Worm (Caenorhabditis elegans) whole organism, L1 larva: ENCODE results near the gene ipla-6.
"Not testable (repeated sequence)": the region's sequence is repeated elsewhere in the genome, so short reads cannot be mapped to it uniquely, and the experiment has no call there.

Experiments
- C04F5.9 ChIP-seq: sonication (generic microtip); optimal IDR thresholded peaks from 2 replicates; lab custom pipeline; 2016; ENCODE audit warnings: missing genetic modification characterization, missing compliant biosample characterization
- C34B4.2 ChIP-seq: sonication (generic microtip); optimal IDR thresholded peaks from 2 replicates; lab custom pipeline; 2017; ENCODE audit warnings: mild to moderate bottlenecking, missing genetic modification characterization, missing compliant biosample characterization
- ceh-82 ChIP-seq, 3 experiments: fragments of 150-350 bp in 1 of 3; sonication (generic microtip) in 2 of 3; optimal IDR thresholded peaks; 2 replicates each; lab custom pipeline; 2014 to 2017; ENCODE audit warnings: missing biosample characterization in 3 of 3, missing genetic modification characterization in 3 of 3
- ceh-88 ChIP-seq: fragments of 200-800 bp; sonication (Bioruptor generic); IDR thresholded peaks from 2 replicates; pipeline ENCODE4 v1.3.6; 2022; ENCODE audit warnings: missing genetic modification characterization, missing compliant biosample characterization
- dsc-1 ChIP-seq: sonication (generic microtip); optimal IDR thresholded peaks from 2 replicates; lab custom pipeline; 2016; ENCODE audit warnings: mild to moderate bottlenecking, missing genetic modification characterization, missing compliant biosample characterization
- efl-1 ChIP-seq, 4 experiments: fragments of 150-350 bp; optimal IDR thresholded peaks in 3 of 4; peaks in 1 of 4; 1 replicate in 1 of 4; 2 replicates in 3 of 4; lab custom pipeline; 2014; ENCODE audit warnings: missing biosample characterization in 2 of 4, missing genetic modification characterization in 2 of 4, missing genetic modification reagents in 2 of 4
- egl-27 ChIP-seq, 2 experiments: fragments of 150-350 bp in 1 of 2; sonication (generic microtip); optimal IDR thresholded peaks; 3 replicates each; lab custom pipeline; 2017 to 2018; ENCODE audit warnings: missing biosample characterization in 2 of 2, missing genetic modification characterization in 2 of 2, missing genetic modification reagents in 2 of 2
- elt-3 ChIP-seq, 6 experiments: fragments of 150-350 bp in 1 of 6; sonication (generic microtip); optimal IDR thresholded peaks; 2 replicates each; lab custom pipeline; 2017 to 2018; ENCODE audit warnings: missing biosample characterization in 6 of 6, missing genetic modification characterization in 6 of 6, inconsistent platforms in 1 of 6
- ets-5 ChIP-seq: fragments of 200-800 bp; sonication (Bioruptor generic); IDR thresholded peaks from 2 replicates; pipeline ENCODE4 v1.3.6; 2022; ENCODE audit warnings: missing genetic modification characterization, missing compliant biosample characterization
- fkh-10 ChIP-seq: sonication (generic microtip); optimal IDR thresholded peaks from 2 replicates; lab custom pipeline; 2017; ENCODE audit warnings: missing biosample characterization, missing genetic modification reagents, missing genetic modification characterization
- fkh-8 ChIP-seq: sonication (generic microtip); optimal IDR thresholded peaks from 2 replicates; lab custom pipeline; 2016; ENCODE audit warnings: mild to moderate bottlenecking, missing genetic modification characterization, missing compliant biosample characterization
- fos-1 ChIP-seq: fragments of 150-350 bp; optimal IDR thresholded peaks from 2 replicates; lab custom pipeline; 2014; ENCODE audit warnings: missing biosample characterization, missing genetic modification characterization
- hlh-17 ChIP-seq: fragments of 200-800 bp; sonication (Bioruptor generic); optimal IDR thresholded peaks from 2 replicates; lab custom pipeline; 2018; ENCODE audit warnings: missing genetic modification characterization, mild to moderate bottlenecking, missing compliant biosample characterization, moderate library complexity, borderline replicate concordance
- hlh-4 ChIP-seq: sonication (generic microtip); optimal IDR thresholded peaks from 2 replicates; lab custom pipeline; 2016; ENCODE audit warnings: mild to moderate bottlenecking, missing genetic modification characterization, missing compliant biosample characterization
- hpl-2 ChIP-seq: fragments of 150-350 bp; optimal IDR thresholded peaks from 2 replicates; lab custom pipeline; 2014; ENCODE audit warnings: missing biosample characterization, missing genetic modification reagents, missing genetic modification characterization
- lin-14 ChIP-seq: fragments of 200-800 bp; sonication (Bioruptor generic); optimal IDR thresholded peaks from 2 replicates; lab custom pipeline; 2018; ENCODE audit warnings: mild to moderate bottlenecking, missing genetic modification characterization, moderate library complexity, missing compliant biosample characterization
- lin-15B ChIP-seq: fragments of 150-350 bp; sonication (generic microtip); optimal IDR thresholded peaks from 3 replicates; lab custom pipeline; 2014; ENCODE audit warnings: missing biosample characterization, missing genetic modification characterization
- lin-39 ChIP-seq: fragments of 150-350 bp; optimal IDR thresholded peaks from 2 replicates; lab custom pipeline; 2014; ENCODE audit warnings: missing biosample characterization, missing genetic modification reagents, missing genetic modification characterization
- lsy-2 ChIP-seq, 2 experiments: fragments of 150-350 bp; optimal IDR thresholded peaks; 2 replicates each; lab custom pipeline; 2014; ENCODE audit warnings: missing biosample characterization in 2 of 2, missing genetic modification characterization in 2 of 2
- mef-2 ChIP-seq: fragments of 150-350 bp; optimal IDR thresholded peaks from 2 replicates; lab custom pipeline; 2014; ENCODE audit warnings: missing biosample characterization, missing genetic modification characterization
- nhr-11 ChIP-seq: fragments of 150-350 bp; optimal IDR thresholded peaks from 2 replicates; lab custom pipeline; 2014; ENCODE audit warnings: missing biosample characterization, missing genetic modification characterization
- nhr-237 ChIP-seq: fragments of 150-350 bp; optimal IDR thresholded peaks from 2 replicates; lab custom pipeline; 2014; ENCODE audit warnings: missing biosample characterization, missing genetic modification characterization
- nhr-28 ChIP-seq: fragments of 150-350 bp; optimal IDR thresholded peaks from 2 replicates; lab custom pipeline; 2014; ENCODE audit warnings: missing biosample characterization, missing genetic modification characterization
- nhr-71 ChIP-seq: sonication (generic microtip); optimal IDR thresholded peaks from 2 replicates; lab custom pipeline; 2016; ENCODE audit warnings: mild to moderate bottlenecking, missing genetic modification characterization, moderate library complexity, missing compliant biosample characterization
- nhr-90 ChIP-seq: sonication (generic microtip); optimal IDR thresholded peaks from 2 replicates; lab custom pipeline; 2016; ENCODE audit warnings: mild to moderate bottlenecking, missing genetic modification characterization, missing compliant biosample characterization; ENCODE audit not compliant: poor library complexity
- pax-3 ChIP-seq: fragments of 200-800 bp; sonication (Bioruptor generic); optimal IDR thresholded peaks from 2 replicates; lab custom pipeline; 2018; ENCODE audit warnings: mild to moderate bottlenecking, missing genetic modification characterization, moderate library complexity, missing compliant biosample characterization
- skn-1 ChIP-seq: fragments of 150-350 bp; optimal IDR thresholded peaks from 2 replicates; lab custom pipeline; 2014; ENCODE audit warnings: missing biosample characterization, missing genetic modification characterization
- snpc-4 ChIP-seq: fragments of 150-350 bp; optimal IDR thresholded peaks from 2 replicates; lab custom pipeline; 2014; ENCODE audit warnings: missing biosample characterization, missing genetic modification characterization
- sox-4 ChIP-seq: sonication (generic microtip); optimal IDR thresholded peaks from 2 replicates; lab custom pipeline; 2016; ENCODE audit warnings: missing genetic modification characterization, missing compliant biosample characterization
- ztf-11 ChIP-seq, 2 experiments: sonication (generic microtip); optimal IDR thresholded peaks; 2 replicates each; lab custom pipeline; 2016 to 2017; ENCODE audit warnings: missing genetic modification characterization in 2 of 2, missing biosample characterization in 1 of 2, missing compliant biosample characterization in 1 of 2

ipla-6 gene

DNA sequence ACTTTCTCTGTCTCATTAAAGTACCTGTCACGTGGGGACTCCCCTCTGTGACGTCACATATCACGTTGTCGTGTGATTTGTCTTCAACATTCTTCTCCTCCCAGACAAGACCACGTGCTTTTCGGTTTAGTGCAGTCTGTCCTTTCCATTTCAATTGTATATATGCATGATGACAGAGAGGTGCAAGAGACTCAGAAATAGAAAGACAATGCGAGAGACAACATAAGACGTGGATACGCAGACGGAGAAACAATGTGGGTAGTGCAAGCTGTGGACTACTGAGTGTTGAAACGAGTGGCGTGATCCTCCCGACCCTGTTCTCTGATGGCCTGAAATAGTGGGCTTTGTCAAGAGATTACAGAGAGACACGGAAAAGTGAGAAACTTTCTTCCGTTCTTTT lies 705 bp upstream of the ipla-6 start (continued):
- TF ChIP-seq hlh-17 (GFP tag; lab: Kevin White, UChicago), result no peak
- peak in 3 of 6 experiments; percentile 49 to 97 (median 92) for TF ChIP-seq elt-3 (tag; optimal IDR thresholded peaks at IDR 0.05; lab: Kevin White, UChicago)
- peak; percentile 94 for TF ChIP-seq skn-1 (tag; lab: Kevin White, UChicago)
- TF ChIP-seq nhr-11 (tag; lab: Kevin White, UChicago), result peak; percentile 73
- TF ChIP-seq ceh-82 (tag; optimal IDR thresholded peaks at IDR 0.05; lab: Kevin White, UChicago), result peak; percentile 6 to 81 (median 24)
- TF ChIP-seq nhr-90 (tag; lab: Kevin White, UChicago), result peak; percentile 97
- TF ChIP-seq hlh-4, result no peak

ce11 chrIV:6342431-6342830 lies 5.0 kb downstream of the ipla-6 start, which contains the start of gene Y73B6BL.288:
Gene Y73B6BL.288, minus strand, starts transcription at chrIV:6342531.
- TF ChIP-seq lin-15B (tag; lab: Kevin White, UChicago), result no peak
- TF ChIP-seq C04F5.9, result no peak

DNA sequence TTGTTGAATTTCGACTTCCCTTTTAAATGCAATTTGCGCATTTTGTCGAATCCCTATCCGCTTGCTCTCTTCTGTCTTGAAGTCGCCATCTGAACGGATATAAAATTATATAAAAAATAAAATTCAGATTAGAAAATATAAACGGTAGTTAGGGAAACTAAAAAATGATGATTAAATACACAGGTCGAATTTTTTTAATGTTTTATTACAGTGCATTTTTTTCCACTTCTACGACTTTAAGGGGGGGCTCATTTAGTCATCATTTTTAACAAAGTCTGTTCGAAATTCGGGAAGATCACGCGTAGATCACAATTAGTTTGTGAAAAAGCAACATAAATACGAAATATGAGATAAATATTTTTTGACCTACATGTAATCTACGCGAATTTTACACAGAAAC lies 5.4 kb downstream of the ipla-6 start, which contains the start of gene Y73B6BL.14:
Gene Y73B6BL.14 (minus strand): TSS at position 101 of the 400 bp plus-strand sequence.
- TF ChIP-seq lin-39 (tag; lab: Kevin White, UChicago), result no peak
- peak; percentile 3 for TF ChIP-seq lin-14 (GFP tag; lab: Kevin White, UChicago)
- TF ChIP-seq nhr-237 (tag; lab: Kevin White, UChicago), result no peak

ce11 chrIV:6347213-6347612 lies 9.8 kb downstream of the ipla-6 start, which contains the start of gene Y73B6BL.289:
Gene Y73B6BL.289, plus strand, starts transcription at chrIV:6347513.
- TF ChIP-seq nhr-90, nhr-71, mef-2 (tag; lab: Kevin White, UChicago): not testable (repeated sequence)

ce11 chrIV:6361668-6362067 lies 24.2 kb downstream of the ipla-6 start, which contains the start of gene Y73B6BL.47:
Gene Y73B6BL.47, plus strand, starts transcription at chrIV:6361968.
- no peak for TF ChIP-seq dsc-1 (tag; lab: Kevin White, UChicago)
- no peak for TF ChIP-seq ceh-88
- no peak for TF ChIP-seq nhr-28 (tag; lab: Kevin White, UChicago)
- TF ChIP-seq fkh-10 (GFP tag; lab: Kevin White, UChicago), result no peak
- no peak for TF ChIP-seq hpl-2 (GFP tag; lab: Kevin White, UChicago)
- no peak for TF ChIP-seq pax-3
- no peak for TF ChIP-seq snpc-4 (tag; lab: Kevin White, UChicago)
- TF ChIP-seq lin-39 (tag; lab: Kevin White, UChicago), result no peak

ce11 chrIV:6363604-6364003 lies 26.2 kb downstream of the ipla-6 start:
- TF ChIP-seq efl-1 (optimal IDR thresholded peaks at IDR 0.05; lab: Kevin White, UChicago), result no peak
- peak in 1 of 2 experiments; percentile 72 for TF ChIP-seq efl-1 (GFP tag; optimal IDR thresholded peaks at IDR 0.05 in 1 of 2; lab: Kevin White, UChicago)
- TF ChIP-seq nhr-237 (tag; lab: Kevin White, UChicago), result no peak
- no peak for TF ChIP-seq C34B4.2 (tag; lab: Kevin White, UChicago)
- TF ChIP-seq fkh-10 (GFP tag; lab: Kevin White, UChicago), result peak; percentile 22
- no peak for TF ChIP-seq elt-3 (tag; optimal IDR thresholded peaks at IDR 0.05; lab: Kevin White, UChicago)
- no peak for TF ChIP-seq ztf-11 (tag; optimal IDR thresholded peaks at IDR 0.05; lab: Kevin White, UChicago)
- no peak for TF ChIP-seq fos-1 (tag; lab: Kevin White, UChicago)
- no peak for TF ChIP-seq lin-14 (GFP tag; lab: Kevin White, UChicago)

ce11 chrIV:6365045-6365444 lies 27.6 kb downstream of the ipla-6 start, which contains the start of gene Y73B6BL.270:
Gene Y73B6BL.270, plus strand, starts transcription at chrIV:6365345.
- TF ChIP-seq fkh-8 (tag; lab: Kevin White, UChicago) (no peak), lsy-2 (tag; optimal IDR thresholded peaks at IDR 0.05; lab: Kevin White, UChicago) (no peak), egl-27 (tag; optimal IDR thresholded peaks at IDR 0.05; lab: Kevin White, UChicago) (no peak), efl-1 (optimal IDR thresholded peaks at IDR 0.05; lab: Kevin White, UChicago) (no peak), efl-1 (GFP tag; optimal IDR thresholded peaks at IDR 0.05 in 1 of 2; lab: Kevin White, UChicago) (no peak), sox-4 (tag; lab: Kevin White, UChicago) (no peak), ets-5 (no peak), C34B4.2 (tag; lab: Kevin White, UChicago) (no peak), nhr-90 (tag; lab: Kevin White, UChicago) (no peak)
